Fruit fly (Drosophila melanogaster): ENCODE results near the gene CG11756.

Gene CG11756

DNA sequence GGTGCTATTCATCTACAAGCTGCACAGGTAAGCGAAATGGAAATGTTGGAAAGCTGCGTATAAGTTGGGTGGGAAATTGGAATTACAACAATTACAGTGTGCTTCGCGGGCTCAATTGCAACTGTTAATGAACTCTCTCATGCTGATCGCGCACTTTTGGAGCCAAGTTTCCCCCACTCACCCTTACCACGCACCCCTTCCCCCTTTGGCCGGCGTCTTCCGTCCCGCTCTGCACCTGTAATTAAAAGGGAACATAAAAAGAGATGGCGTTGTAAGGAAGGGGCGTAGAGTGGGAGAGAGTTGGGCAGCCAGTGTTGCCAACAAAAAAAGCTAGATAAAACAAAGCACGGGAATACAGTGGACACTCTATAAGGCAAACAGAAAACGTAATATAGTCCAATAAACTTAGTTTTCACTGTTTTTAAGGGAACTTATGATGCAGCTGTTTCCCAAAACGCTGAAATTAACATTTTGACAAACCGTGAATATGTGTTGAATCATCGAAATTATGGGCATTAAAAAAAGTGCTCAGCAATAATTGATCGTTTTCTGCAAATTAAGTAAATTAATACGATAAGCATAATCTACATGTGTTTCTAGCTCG is 7.1 kb upstream of the CG11756 start (continued):
- no peak for TF ChIP-seq Aef1 (GFP tag; IDR thresholded peaks at IDR 0.05)
- no peak for TF ChIP-seq YL-1 (GFP tag; optimal IDR thresholded peaks at IDR 0.05)
- TF ChIP-seq CG5180 (GFP tag; optimal IDR thresholded peaks at IDR 0.05): no peak
- no peak for TF ChIP-seq CG18764 (GFP tag; optimal IDR thresholded peaks at IDR 0.05)
- no peak for TF ChIP-seq CrebB (tag; optimal IDR thresholded peaks at IDR 0.05)
- TF ChIP-seq CG16863 (GFP tag; optimal IDR thresholded peaks at IDR 0.05): no peak
- no peak for TF ChIP-seq CG11696 (GFP tag; IDR thresholded peaks at IDR 0.05)
- TF ChIP-seq Nf-YC (tag; optimal IDR thresholded peaks at IDR 0.05): no peak
- peak; percentile 46; the same call in 1 of the 2 replicates for TF ChIP-seq Ptx1 (GFP tag; IDR thresholded peaks at IDR 0.05)
- no peak for TF ChIP-seq Atf-2 (GFP tag; optimal IDR thresholded peaks at IDR 0.05)
- no peak for TF ChIP-seq CG34376 (GFP tag; optimal IDR thresholded peaks at IDR 0.05)
- no peak for TF ChIP-seq Scr (GFP tag; IDR thresholded peaks at IDR 0.05; ENCODE audit: partially characterized antibody)
- no peak for TF ChIP-seq en (GFP tag; optimal IDR thresholded peaks at IDR 0.05)
- TF ChIP-seq chif (GFP tag; optimal IDR thresholded peaks at IDR 0.05): peak in 1 of 2 experiments; percentile 11
- peak; percentile 13 for TF ChIP-seq mam (GFP tag; optimal IDR thresholded peaks at IDR 0.05)
- no peak for TF ChIP-seq CG6272 (GFP tag; IDR thresholded peaks at IDR 0.05)
- peak; percentile 24 for TF ChIP-seq ind (GFP tag; optimal IDR thresholded peaks at IDR 0.05)
- TF ChIP-seq CG42726 (GFP tag; IDR thresholded peaks at IDR 0.05; ENCODE audit: partially characterized antibody): no peak
- no peak for TF ChIP-seq zen (tag; optimal IDR thresholded peaks at IDR 0.05)
- no peak for TF ChIP-seq pfk (GFP tag; optimal IDR thresholded peaks at IDR 0.05)
- no peak for TF ChIP-seq otp (GFP tag; IDR thresholded peaks at IDR 0.05)
- TF ChIP-seq nerfin-1 (tag; optimal IDR thresholded peaks at IDR 0.05): no peak
- peak; percentile 41 for TF ChIP-seq CG18262 (tag; optimal IDR thresholded peaks at IDR 0.05)
- peak; percentile 18 for TF ChIP-seq CG12391 (tag; optimal IDR thresholded peaks at IDR 0.05)
- no peak for TF ChIP-seq CG6175 (GFP tag; IDR thresholded peaks at IDR 0.05)
- TF ChIP-seq nom (GFP tag; optimal IDR thresholded peaks at IDR 0.05): no peak
- peak; percentile 80 for TF ChIP-seq sens (GFP tag)
- no peak for TF ChIP-seq B-H2 (GFP tag; optimal IDR thresholded peaks at IDR 0.05)
- no peak for TF ChIP-seq croc (GFP tag; conservative IDR thresholded peaks at IDR 0.05)
- TF ChIP-seq GATAe (GFP tag; conservative IDR thresholded peaks at IDR 0.05): no peak
- no peak for TF ChIP-seq btn (GFP tag; optimal IDR thresholded peaks at IDR 0.05)
- TF ChIP-seq CG30020 (tag; optimal IDR thresholded peaks at IDR 0.05): no peak
- no peak for TF ChIP-seq cwo (GFP tag; optimal IDR thresholded peaks at IDR 0.05)
- TF ChIP-seq toy (GFP tag; IDR thresholded peaks at IDR 0.05): no peak
- peak; percentile 18 for TF ChIP-seq exex (tag; optimal IDR thresholded peaks at IDR 0.05)
- TF ChIP-seq Deaf1 (tag; optimal IDR thresholded peaks at IDR 0.05): no peak
- TF ChIP-seq ac (GFP tag; optimal IDR thresholded peaks at IDR 0.05): no peak
- no peak for TF ChIP-seq Xrp1 (GFP tag; IDR thresholded peaks at IDR 0.05)
- no peak for TF ChIP-seq CG33213 (GFP tag; optimal IDR thresholded peaks at IDR 0.05)
- TF ChIP-seq Nf-YB (GFP tag; optimal IDR thresholded peaks at IDR 0.05): no peak
- TF ChIP-seq gcm (GFP tag; optimal IDR thresholded peaks at IDR 0.05): no peak
- no peak for TF ChIP-seq shn (GFP tag; optimal IDR thresholded peaks at IDR 0.05)
- TF ChIP-seq Pdp1 (GFP tag; optimal IDR thresholded peaks at IDR 0.05): no peak
- TF ChIP-seq lbe (GFP tag; optimal IDR thresholded peaks at IDR 0.05): no peak
- TF ChIP-seq Six4 (GFP tag; optimal IDR thresholded peaks at IDR 0.05): peak; percentile 34
- TF ChIP-seq NfI (GFP tag; optimal IDR thresholded peaks at IDR 0.05): no peak
- no peak for TF ChIP-seq Side (GFP tag; optimal IDR thresholded peaks at IDR 0.05)
- no peak for TF ChIP-seq Usf (GFP tag; optimal IDR thresholded peaks at IDR 0.05)
- no peak for TF ChIP-seq CG2202 (tag; optimal IDR thresholded peaks at IDR 0.05)
- no peak for TF ChIP-seq sr (GFP tag; IDR thresholded peaks at IDR 0.05)
- TF ChIP-seq pum (GFP tag; optimal IDR thresholded peaks at IDR 0.05): no peak
